Worm (Caenorhabditis elegans) whole organism, early embryonic: ENCODE results near the gene F36H5.8.

ENCODE experiments used
- F13C5.2 ChIP-seq: sonication (generic microtip); optimal IDR thresholded peaks from 2 replicates; lab custom pipeline; 2017; ENCODE audit warnings: mild to moderate bottlenecking, missing genetic modification characterization, inconsistent platforms, missing compliant biosample characterization
- ama-1 ChIP-seq: fragments of 150-350 bp; optimal IDR thresholded peaks from 2 replicates; lab custom pipeline; 2014
- ceh-13 ChIP-seq: fragments of 200-800 bp; sonication (Bioruptor generic); optimal IDR thresholded peaks from 2 replicates; lab custom pipeline; 2018; ENCODE audit warnings: mild to moderate bottlenecking, missing genetic modification characterization, missing compliant biosample characterization
- ceh-36 ChIP-seq: sonication (generic microtip); optimal IDR thresholded peaks from 2 replicates; lab custom pipeline; 2016; ENCODE audit warnings: missing genetic modification characterization, inconsistent platforms, missing compliant biosample characterization
- flt-1 ChIP-seq: fragments of 200-800 bp; sonication (Bioruptor generic); IDR thresholded peaks from 2 replicates; pipeline ENCODE4 v1.3.6; 2022; ENCODE audit warnings: missing genetic modification characterization, missing compliant biosample characterization
- hmg-4 ChIP-seq: fragments of 200-800 bp; sonication (Bioruptor generic); optimal IDR thresholded peaks from 2 replicates; lab custom pipeline; 2018; ENCODE audit warnings: mild to moderate bottlenecking, missing genetic modification characterization, missing compliant biosample characterization
- hnd-1 ChIP-seq: sonication (generic microtip); optimal IDR thresholded peaks from 2 replicates; lab custom pipeline; 2016; ENCODE audit warnings: missing genetic modification characterization, missing compliant biosample characterization
- scrt-1 ChIP-seq: fragments of 200-800 bp; sonication (Bioruptor generic); IDR thresholded peaks from 2 replicates; pipeline ENCODE4 v1.3.6; 2022; ENCODE audit warnings: missing genetic modification characterization, missing compliant biosample characterization
- sea-1 ChIP-seq: fragments of 200-800 bp; sonication (Bioruptor generic); conservative IDR thresholded peaks from 2 replicates; pipeline ENCODE4 v1.3.6; 2022; ENCODE audit warnings: missing genetic modification characterization, missing compliant biosample characterization
- tbx-11 ChIP-seq: fragments of 200-800 bp; sonication (Bioruptor generic); IDR thresholded peaks from 2 replicates; pipeline ENCODE4 v1.3.6; 2022; ENCODE audit warnings: missing genetic modification characterization, missing compliant biosample characterization
- tbx-37 ChIP-seq: fragments of 200-800 bp; sonication (Bioruptor generic); conservative IDR thresholded peaks from 2 replicates; pipeline ENCODE4 v1.3.6; 2022; ENCODE audit warnings: missing genetic modification reagents, missing genetic modification characterization, missing compliant biosample characterization
- tra-4 ChIP-seq: sonication (generic microtip); optimal IDR thresholded peaks from 2 replicates; lab custom pipeline; 2017; ENCODE audit warnings: missing genetic modification characterization, missing compliant biosample characterization

DNA sequence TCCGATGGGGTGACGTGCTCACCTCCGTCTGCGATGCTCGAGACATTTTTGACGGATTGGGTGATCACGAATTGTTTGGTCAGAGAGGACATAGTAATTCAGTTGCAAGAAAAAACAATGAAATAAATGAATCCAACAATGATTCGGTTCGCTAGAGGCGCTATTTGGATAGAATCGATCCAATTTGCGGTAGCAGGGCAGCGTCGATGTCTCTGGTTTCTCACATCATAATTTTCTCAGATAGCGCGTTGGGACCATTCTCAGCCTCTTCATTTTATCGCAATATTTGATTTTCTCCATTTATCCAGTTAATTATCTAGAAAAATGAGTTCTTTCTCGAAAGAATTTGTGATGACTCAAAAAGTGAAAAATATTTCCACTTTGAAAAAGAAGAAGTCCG, 44.1 kb downstream of the F36H5.8 start, which contains the start of gene sdz-18:
- no peak for TF ChIP-seq sea-1 (GFP tag; lab: Robert Waterston, UW)
- TF ChIP-seq hmg-4 (GFP tag; lab: Kevin White, UChicago) = no peak
- TF ChIP-seq ceh-13 = no peak
- no peak for TF ChIP-seq F13C5.2 (tag; lab: Kevin White, UChicago)
- no peak for TF ChIP-seq ama-1 (lab: Kevin White, UChicago)
- no peak for TF ChIP-seq flt-1
- TF ChIP-seq tbx-37 (GFP tag; lab: Robert Waterston, UW) = no peak
- no peak for TF ChIP-seq hnd-1
- TF ChIP-seq tra-4 = no peak
- TF ChIP-seq ceh-36 = no peak
- TF ChIP-seq tbx-11 (GFP tag; lab: Robert Waterston, UW) = no peak
- TF ChIP-seq scrt-1 = no peak
